Fruit fly (Drosophila melanogaster) whole organism, embryonic: ENCODE data around the gene odd.

Experiments
- Blimp-1 ChIP-seq: fragments of 200-800 bp; sonication (Bioruptor generic); optimal IDR thresholded peaks from 3 replicates; lab custom pipeline; 2018; ENCODE audit warnings: missing biosample characterization, missing genetic modification characterization, mild to moderate bottlenecking, moderate library complexity, missing genetic modification reagents
- C15 ChIP-seq: fragments of 200-800 bp; sonication (Bioruptor generic); IDR thresholded peaks from 3 replicates; pipeline ENCODE4 v1.3.6; 2022; ENCODE audit warnings: missing biosample characterization, missing genetic modification characterization
- CG12391 ChIP-seq: fragments of 200-800 bp; sonication (Bioruptor generic); optimal IDR thresholded peaks from 3 replicates; lab custom pipeline; 2018; ENCODE audit warnings: missing biosample characterization, mild to moderate bottlenecking, missing genetic modification characterization, moderate library complexity
- CG15479 ChIP-seq: fragments of 200-800 bp; sonication (Bioruptor generic); optimal IDR thresholded peaks from 3 replicates; lab custom pipeline; 2019; ENCODE audit warnings: missing biosample characterization, mild to moderate bottlenecking, missing genetic modification characterization, moderate library complexity
- CG16779 ChIP-seq: fragments of 200-800 bp; sonication (Bioruptor generic); IDR thresholded peaks from 2 replicates; pipeline ENCODE4 v1.3.6; 2022; ENCODE audit warnings: missing biosample characterization, missing genetic modification characterization
- CG17385 ChIP-seq: fragments of 200-800 bp; sonication (Bioruptor generic); optimal IDR thresholded peaks from 3 replicates; lab custom pipeline; 2018; ENCODE audit warnings: missing biosample characterization, mild to moderate bottlenecking, missing genetic modification characterization
- CG17568 ChIP-seq: fragments of 200-800 bp; sonication (Bioruptor generic); optimal IDR thresholded peaks from 2 replicates; lab custom pipeline; 2018; ENCODE audit warnings: missing biosample characterization, mild to moderate bottlenecking, missing genetic modification characterization, moderate library complexity
- CG1832 ChIP-seq: fragments of 200-800 bp; sonication (Bioruptor generic); optimal IDR thresholded peaks from 2 replicates; lab custom pipeline; 2017; ENCODE audit warnings: missing biosample characterization, mild to moderate bottlenecking, missing genetic modification characterization, inconsistent platforms
- CG2678 ChIP-seq: fragments of 200-800 bp; sonication (Bioruptor generic); optimal IDR thresholded peaks from 3 replicates; lab custom pipeline; 2019; ENCODE audit warnings: missing biosample characterization, mild to moderate bottlenecking, missing genetic modification characterization, moderate library complexity
- CG2712 ChIP-seq: fragments of 200-800 bp; optimal IDR thresholded peaks from 3 replicates; lab custom pipeline; 2019; ENCODE audit warnings: missing biosample characterization, mild to moderate bottlenecking, missing genetic modification characterization, moderate library complexity
- CG3065 ChIP-seq: fragments of 200-800 bp; sonication (Bioruptor generic); optimal IDR thresholded peaks from 2 replicates; lab custom pipeline; 2016; ENCODE audit warnings: missing biosample characterization, missing genetic modification characterization
- CG34224 ChIP-seq: fragments of 200-800 bp; sonication (Bioruptor generic); IDR thresholded peaks from 3 replicates; pipeline ENCODE4 v1.3.6; 2022; ENCODE audit warnings: missing biosample characterization, missing genetic modification characterization; ENCODE audit not compliant: partially characterized antibody
- CG6765 ChIP-seq: fragments of 200-800 bp; sonication (Bioruptor generic); optimal IDR thresholded peaks from 3 replicates; lab custom pipeline; 2017; ENCODE audit warnings: missing biosample characterization, mild to moderate bottlenecking, missing genetic modification characterization
- CG7556 ChIP-seq: fragments of 200-800 bp; sonication (Bioruptor generic); optimal IDR thresholded peaks from 2 replicates; lab custom pipeline; 2017; ENCODE audit warnings: missing biosample characterization, mild to moderate bottlenecking, missing genetic modification characterization
- CG8290 ChIP-seq, 3 experiments: fragments of 200-800 bp; sonication (Bioruptor generic); optimal IDR thresholded peaks; 2 replicates each; lab custom pipeline; 2016 to 2019; ENCODE audit warnings: missing biosample characterization in 3 of 3, missing genetic modification characterization in 3 of 3, mild to moderate bottlenecking in 2 of 3, moderate library complexity in 1 of 3
- CG8359 ChIP-seq: fragments of 200-800 bp; sonication (Bioruptor generic); optimal IDR thresholded peaks from 2 replicates; lab custom pipeline; 2017; ENCODE audit warnings: missing biosample characterization, mild to moderate bottlenecking, missing genetic modification characterization, borderline replicate concordance
- CG9817 ChIP-seq: fragments of 200-800 bp; sonication (Bioruptor generic); optimal IDR thresholded peaks from 2 replicates; lab custom pipeline; 2018; ENCODE audit warnings: missing biosample characterization, mild to moderate bottlenecking, missing genetic modification characterization, moderate library complexity
- Deaf1 ChIP-seq: fragments of 200-800 bp; optimal IDR thresholded peaks from 3 replicates; lab custom pipeline; 2019; ENCODE audit warnings: missing biosample characterization, mild to moderate bottlenecking, missing genetic modification characterization, moderate library complexity
- E2f2 ChIP-seq: fragments of 200-800 bp; sonication (Bioruptor generic); IDR thresholded peaks from 2 replicates; pipeline ENCODE4 v1.3.6; 2022; ENCODE audit warnings: missing biosample characterization, missing genetic modification characterization
- HLH3B ChIP-seq: fragments of 200-800 bp; sonication (Bioruptor generic); IDR thresholded peaks from 2 replicates; pipeline ENCODE4 v1.3.6; 2022; ENCODE audit warnings: missing biosample characterization, missing genetic modification characterization
- HLHmδ ChIP-seq: fragments of 200-800 bp; sonication (Bioruptor generic); optimal IDR thresholded peaks from 2 replicates; lab custom pipeline; 2018; ENCODE audit warnings: missing biosample characterization, mild to moderate bottlenecking, missing genetic modification characterization, moderate library complexity
- Kr ChIP-seq: fragments of 200-800 bp; sonication (Bioruptor generic); optimal IDR thresholded peaks from 2 replicates; lab custom pipeline; 2017; ENCODE audit warnings: missing biosample characterization, mild to moderate bottlenecking, missing genetic modification characterization
- Med ChIP-seq: fragments of 200-800 bp; sonication (Bioruptor generic); peaks from one replicate; lab custom pipeline; 2016; ENCODE audit warnings: missing biosample characterization, missing genetic modification characterization, mild to moderate bottlenecking, inconsistent platforms, moderate library complexity
- Nf-YB ChIP-seq: fragments of 200-800 bp; sonication (Bioruptor generic); optimal IDR thresholded peaks from 3 replicates; lab custom pipeline; 2019; ENCODE audit warnings: missing biosample characterization, mild to moderate bottlenecking, missing genetic modification characterization, moderate library complexity
- Scr ChIP-seq: fragments of 200-800 bp; sonication (Bioruptor generic); IDR thresholded peaks from 2 replicates; pipeline ENCODE4 v1.3.6; 2022; ENCODE audit warnings: missing biosample characterization, missing genetic modification characterization; ENCODE audit not compliant: partially characterized antibody
- Sox102F ChIP-seq: fragments of 200-800 bp; sonication (Bioruptor generic); optimal IDR thresholded peaks from 2 replicates; lab custom pipeline; 2018; ENCODE audit warnings: missing biosample characterization, mild to moderate bottlenecking, missing genetic modification characterization, moderate library complexity
- ap ChIP-seq: fragments of 200-800 bp; sonication (Bioruptor generic); IDR thresholded peaks from 2 replicates; pipeline ENCODE4 v1.3.6; 2022; ENCODE audit warnings: missing biosample characterization, missing genetic modification characterization
- ash1 ChIP-seq: fragments of 200-800 bp; sonication (Bioruptor generic); optimal IDR thresholded peaks from 2 replicates; lab custom pipeline; 2018; ENCODE audit warnings: missing biosample characterization, mild to moderate bottlenecking, missing genetic modification characterization
- az2 ChIP-seq: fragments of 200-800 bp; sonication (Bioruptor generic); optimal IDR thresholded peaks from 3 replicates; lab custom pipeline; 2016; ENCODE audit warnings: missing biosample characterization, missing genetic modification characterization
- bab2 ChIP-seq: fragments of 200-800 bp; sonication (Bioruptor generic); optimal IDR thresholded peaks from 2 replicates; lab custom pipeline; 2016; ENCODE audit warnings: missing biosample characterization, missing genetic modification characterization
- da ChIP-seq: fragments of 200-800 bp; sonication (Bioruptor generic); optimal IDR thresholded peaks from 2 replicates; lab custom pipeline; 2016; ENCODE audit warnings: missing biosample characterization, missing genetic modification characterization
- dmrt99B ChIP-seq: fragments of 200-800 bp; sonication (Bioruptor generic); optimal IDR thresholded peaks from 2 replicates; lab custom pipeline; 2018; ENCODE audit warnings: missing biosample characterization, mild to moderate bottlenecking, missing genetic modification characterization, moderate library complexity
- esg ChIP-seq: fragments of 200-800 bp; sonication (Bioruptor generic); conservative IDR thresholded peaks from 2 replicates; pipeline ENCODE4 v1.3.6; 2022; ENCODE audit warnings: missing biosample characterization, missing genetic modification characterization
- exex ChIP-seq: fragments of 200-800 bp; sonication (Bioruptor generic); optimal IDR thresholded peaks from 4 replicates; lab custom pipeline; 2018; ENCODE audit warnings: missing biosample characterization, mild to moderate bottlenecking, missing genetic modification characterization, moderate library complexity
- ftz-f1 ChIP-seq: fragments of 200-800 bp; sonication (Bioruptor generic); optimal IDR thresholded peaks from 2 replicates; lab custom pipeline; 2016; ENCODE audit warnings: missing biosample characterization, missing genetic modification characterization
- fu2 ChIP-seq: fragments of 200-800 bp; sonication (Bioruptor generic); optimal IDR thresholded peaks from 2 replicates; lab custom pipeline; 2016; ENCODE audit warnings: missing biosample characterization, missing genetic modification characterization
- gce ChIP-seq: fragments of 200-800 bp; sonication (Bioruptor generic); IDR thresholded peaks from 3 replicates; pipeline ENCODE4 v1.3.6; 2022; ENCODE audit warnings: missing biosample characterization, missing genetic modification characterization
- gfzf ChIP-seq: fragments of 200-800 bp; sonication (Bioruptor generic); optimal IDR thresholded peaks from 2 replicates; lab custom pipeline; 2016; ENCODE audit warnings: missing biosample characterization, mild to moderate bottlenecking, missing genetic modification characterization, moderate library complexity
- h ChIP-seq: fragments of >200 bp; optimal IDR thresholded peaks from 2 replicates; lab custom pipeline; 2017
- kni ChIP-seq: fragments of 200-800 bp; sonication (Bioruptor generic); optimal IDR thresholded peaks from 3 replicates; lab custom pipeline; 2017; ENCODE audit warnings: mild to moderate bottlenecking, missing biosample characterization, missing genetic modification reagents, missing genetic modification characterization
- nau ChIP-seq: fragments of 200-800 bp; sonication (Bioruptor generic); optimal IDR thresholded peaks from 3 replicates; lab custom pipeline; 2017; ENCODE audit warnings: missing biosample characterization, mild to moderate bottlenecking, missing genetic modification characterization, missing genetic modification reagents
- pita ChIP-seq: fragments of 200-800 bp; sonication (Bioruptor generic); optimal IDR thresholded peaks from 2 replicates; lab custom pipeline; 2017; ENCODE audit warnings: missing biosample characterization, mild to moderate bottlenecking, missing genetic modification characterization
- prd ChIP-seq, 3 experiments: fragments of >200 bp in 2 of 3; fragments of 200-800 bp in 1 of 3; sonication (Bioruptor generic) in 1 of 3; optimal IDR thresholded peaks in 2 of 3; IDR thresholded peaks in 1 of 3; 2 replicates in 2 of 3; 3 replicates in 1 of 3; pipeline versions ENCODE4 v1.3.6 to Lab custom; 2017 to 2022; ENCODE audit warnings: missing biosample characterization in 1 of 3, missing genetic modification characterization in 1 of 3
- sens-2 ChIP-seq: fragments of 200-800 bp; sonication (Bioruptor generic); IDR thresholded peaks from 2 replicates; pipeline ENCODE4 v1.3.6; 2022; ENCODE audit warnings: missing biosample characterization, missing genetic modification characterization
- slp2 ChIP-seq: fragments of 200-800 bp; sonication (Bioruptor generic); optimal IDR thresholded peaks from 2 replicates; lab custom pipeline; 2016; ENCODE audit warnings: missing biosample characterization, missing genetic modification characterization
- stwl ChIP-seq: fragments of 200-800 bp; sonication (Bioruptor generic); optimal IDR thresholded peaks from 3 replicates; lab custom pipeline; 2018; ENCODE audit warnings: missing biosample characterization, mild to moderate bottlenecking, missing genetic modification characterization, moderate library complexity
- tup ChIP-seq: fragments of 200-800 bp; sonication (Bioruptor generic); optimal IDR thresholded peaks from 2 replicates; lab custom pipeline; 2016; ENCODE audit warnings: missing biosample characterization, mild to moderate bottlenecking, missing genetic modification characterization, moderate library complexity
- tx ChIP-seq: fragments of 200-800 bp; sonication (Bioruptor generic); optimal IDR thresholded peaks from 2 replicates; lab custom pipeline; 2016; ENCODE audit warnings: missing biosample characterization, missing genetic modification characterization
- unpg ChIP-seq: fragments of 200-800 bp; sonication (Bioruptor generic); optimal IDR thresholded peaks from 3 replicates; lab custom pipeline; 2018; ENCODE audit warnings: missing biosample characterization, mild to moderate bottlenecking, missing genetic modification characterization, moderate library complexity

The odd gene

dm6 chr2L:3573907-3574306 is 32.6 kb downstream of the odd start (continued):
- no peak for TF ChIP-seq ash1 (GFP tag; lab: Kevin White, UChicago)
- TF ChIP-seq Blimp-1: peak; percentile 83
- TF ChIP-seq ftz-f1: no peak
- peak; percentile 51 for TF ChIP-seq esg (GFP tag; lab: Robert Waterston, UW)
- TF ChIP-seq CG15479 (GFP tag; lab: Kevin White, UChicago): no peak
- no peak for TF ChIP-seq CG1832
- no peak for TF ChIP-seq h (lab: Kevin White, UChicago)
- TF ChIP-seq CG7556 (GFP tag; lab: Kevin White, UChicago): peak; percentile 34
- peak; percentile 52 for TF ChIP-seq E2f2 (GFP tag; lab: Robert Waterston, UW)
- TF ChIP-seq ap (GFP tag; lab: Robert Waterston, UW): 0 out of 2 replicates have a peak, but pooled peaks have one; percentile 3
- TF ChIP-seq kni (GFP tag; lab: Kevin White, UChicago): no peak
- TF ChIP-seq gce (GFP tag; lab: Robert Waterston, UW): peak; percentile 85
- TF ChIP-seq CG3065 (GFP tag; lab: Kevin White, UChicago): peak; percentile 76
- no peak for TF ChIP-seq CG6765
- TF ChIP-seq sens-2 (GFP tag; lab: Robert Waterston, UW): peak; percentile 77
- TF ChIP-seq pita: no peak
- TF ChIP-seq tx (GFP tag; lab: Kevin White, UChicago): peak; percentile 36
- TF ChIP-seq HLHmδ (GFP tag; lab: Kevin White, UChicago): no peak
- peak; percentile 35 for TF ChIP-seq Nf-YB (GFP tag; lab: Kevin White, UChicago)
- TF ChIP-seq CG34224: no peak
- TF ChIP-seq Scr (GFP tag; lab: Robert Waterston, UW): no peak
- peak; percentile 22; the same call in 1 of the 3 replicates for TF ChIP-seq C15 (GFP tag; lab: Robert Waterston, UW)
- TF ChIP-seq CG8359 (GFP tag; lab: Kevin White, UChicago): peak; percentile 56
- TF ChIP-seq bab2: peak; percentile 73
- TF ChIP-seq CG16779 (GFP tag; lab: Robert Waterston, UW): no peak
- peak; percentile 81 for TF ChIP-seq az2 (GFP tag; lab: Kevin White, UChicago)
- TF ChIP-seq CG2712 (tag; lab: Kevin White, UChicago): peak; percentile 88
- peak; percentile 10 for TF ChIP-seq CG17568 (GFP tag; lab: Kevin White, UChicago)
- TF ChIP-seq prd (optimal IDR thresholded peaks at IDR 0.05; lab: Kevin White, UChicago): no peak
- TF ChIP-seq prd (GFP tag; IDR thresholded peaks at IDR 0.05; lab: Robert Waterston, UW): peak; percentile 93
- peak; percentile 71 for TF ChIP-seq CG17385 (GFP tag; lab: Kevin White, UChicago)
- TF ChIP-seq HLH3B: peak; percentile 84
- TF ChIP-seq unpg (GFP tag; lab: Kevin White, UChicago): peak; percentile 87
- peak; percentile 62 for TF ChIP-seq CG8290 (GFP tag; optimal IDR thresholded peaks at IDR 0.05; lab: Kevin White, UChicago)
- peak; percentile 16 to 79 for TF ChIP-seq CG8290 (tag; optimal IDR thresholded peaks at IDR 0.05; lab: Kevin White, UChicago)
- TF ChIP-seq CG12391 (tag; lab: Kevin White, UChicago): peak; percentile 77
- TF ChIP-seq slp2 (GFP tag; lab: Kevin White, UChicago): peak; percentile 73
- TF ChIP-seq dmrt99B (tag; lab: Kevin White, UChicago): peak; percentile 83
- peak; percentile 37 for TF ChIP-seq da (GFP tag; lab: Kevin White, UChicago)
- TF ChIP-seq exex: no peak
- no peak for TF ChIP-seq gfzf (GFP tag; lab: Kevin White, UChicago)
- TF ChIP-seq nau (GFP tag; lab: Kevin White, UChicago): peak; percentile 7
- TF ChIP-seq Med: peak; percentile 95
- TF ChIP-seq tup (GFP tag; lab: Kevin White, UChicago): peak; percentile 27
- TF ChIP-seq CG9817 (tag; lab: Kevin White, UChicago): peak; percentile 49
- TF ChIP-seq fu2 (GFP tag; lab: Kevin White, UChicago): peak; percentile 35
- peak; percentile 82 for TF ChIP-seq Sox102F (GFP tag; lab: Kevin White, UChicago)
- TF ChIP-seq stwl (tag; lab: Kevin White, UChicago): no peak
- TF ChIP-seq CG2678: peak; percentile 71
- TF ChIP-seq Deaf1 (tag; lab: Kevin White, UChicago): peak; percentile 23
- peak; percentile 36 for TF ChIP-seq Kr (GFP tag; lab: Kevin White, UChicago)
